Worm (Caenorhabditis elegans) whole organism, young adult: ENCODE results near the gene gdh-1.
A peak's percentile ranks its signal among the peaks of the same experiment; 100 is the strongest.

Experiments
- B0035.1 ChIP-seq: sonication (generic microtip); optimal IDR thresholded peaks from 2 replicates; lab custom pipeline; 2016; ENCODE audit warnings: missing genetic modification characterization, mild to moderate bottlenecking, missing compliant biosample characterization, missing genotype, missing genetic modification reagents
- D2030.7 ChIP-seq: fragments of 200-800 bp; sonication (Bioruptor generic); IDR thresholded peaks from 2 replicates; pipeline ENCODE4 v1.3.6; 2022; ENCODE audit warnings: missing genetic modification reagents, missing genetic modification characterization, missing compliant biosample characterization
- F22D6.2 ChIP-seq: sonication (generic microtip); optimal IDR thresholded peaks from 2 replicates; lab custom pipeline; 2016; ENCODE audit warnings: mild to moderate bottlenecking, missing genetic modification characterization, missing compliant biosample characterization
- F37B4.10 ChIP-seq: fragments of 200-800 bp; sonication (Bioruptor generic); IDR thresholded peaks from 2 replicates; pipeline ENCODE4 v1.3.6; 2022; ENCODE audit warnings: missing genetic modification characterization, missing compliant biosample characterization
- F49E8.2 ChIP-seq: sonication (generic microtip); optimal IDR thresholded peaks from 3 replicates; lab custom pipeline; 2017; ENCODE audit warnings: missing genetic modification characterization, mild to moderate bottlenecking, missing compliant biosample characterization, antibody characterized with exemption, moderate library complexity; ENCODE audit not compliant: insufficient read depth
- F52B5.7 ChIP-seq: sonication (generic microtip); optimal IDR thresholded peaks from 2 replicates; lab custom pipeline; 2016; ENCODE audit warnings: mild to moderate bottlenecking, missing genetic modification characterization, missing compliant biosample characterization
- F57A8.1 ChIP-seq: fragments of 200-800 bp; sonication (Bioruptor generic); optimal IDR thresholded peaks from 2 replicates; lab custom pipeline; 2018; ENCODE audit warnings: mild to moderate bottlenecking, missing genetic modification characterization, moderate library complexity, missing compliant biosample characterization
- F57C9.4 ChIP-seq: sonication (generic microtip); optimal IDR thresholded peaks from 2 replicates; lab custom pipeline; 2017; ENCODE audit warnings: mild to moderate bottlenecking, missing genetic modification characterization, missing compliant biosample characterization
- T07F8.4 ChIP-seq: sonication (generic microtip); optimal IDR thresholded peaks from 2 replicates; lab custom pipeline; 2016; ENCODE audit warnings: mild to moderate bottlenecking, missing genetic modification characterization, moderate library complexity, missing compliant biosample characterization
- Y53F4B.3 ChIP-seq: fragments of 200-800 bp; sonication (Bioruptor generic); IDR thresholded peaks from 2 replicates; pipeline ENCODE4 v1.3.6; 2022; ENCODE audit warnings: missing genetic modification reagents, missing genetic modification characterization, missing compliant biosample characterization
- Y95B8A.8 ChIP-seq: fragments of 200-800 bp; sonication (Bioruptor generic); IDR thresholded peaks from 2 replicates; pipeline ENCODE4 v1.3.6; 2022; ENCODE audit warnings: missing genetic modification reagents, missing genetic modification characterization, missing compliant biosample characterization
- akir-1 ChIP-seq: fragments of 200-800 bp; sonication (Bioruptor generic); optimal IDR thresholded peaks from 2 replicates; lab custom pipeline; 2018; ENCODE audit warnings: mild to moderate bottlenecking, missing genetic modification characterization, moderate library complexity, missing compliant biosample characterization
- atf-7 ChIP-seq: sonication (generic microtip); optimal IDR thresholded peaks from 2 replicates; lab custom pipeline; 2017; ENCODE audit warnings: mild to moderate bottlenecking, missing genetic modification characterization, missing compliant biosample characterization
- athp-1 ChIP-seq: sonication (generic microtip); optimal IDR thresholded peaks from 2 replicates; lab custom pipeline; 2017; ENCODE audit warnings: mild to moderate bottlenecking, missing genetic modification characterization, missing compliant biosample characterization
- attf-3 ChIP-seq: fragments of 200-800 bp; sonication (Bioruptor generic); conservative IDR thresholded peaks from 2 replicates; pipeline ENCODE4 v1.3.6; 2022; ENCODE audit warnings: missing genetic modification reagents, missing genetic modification characterization, missing compliant biosample characterization
- attf-6 ChIP-seq: fragments of 200-800 bp; sonication (Bioruptor generic); IDR thresholded peaks from 2 replicates; pipeline ENCODE4 v1.3.6; 2022; ENCODE audit warnings: missing genetic modification reagents, missing genetic modification characterization, missing compliant biosample characterization
- bed-1 ChIP-seq: fragments of 200-800 bp; sonication (Bioruptor generic); IDR thresholded peaks from 2 replicates; pipeline ENCODE4 v1.3.6; 2022; ENCODE audit warnings: missing genetic modification reagents, missing genetic modification characterization, missing compliant biosample characterization
- bed-2 ChIP-seq: fragments of 200-800 bp; sonication (Bioruptor generic); IDR thresholded peaks from 2 replicates; pipeline ENCODE4 v1.3.6; 2022; ENCODE audit warnings: missing genetic modification reagents, missing genetic modification characterization, missing compliant biosample characterization
- cebp-1 ChIP-seq, 2 experiments: fragments of 200-800 bp in 1 of 2; sonication (Bioruptor generic) in 1 of 2; sonication (generic microtip) in 1 of 2; IDR thresholded peaks in 1 of 2; optimal IDR thresholded peaks in 1 of 2; 2 replicates each; pipeline versions ENCODE4 v1.3.6 to Lab custom; 2017 to 2022; ENCODE audit warnings: missing compliant biosample characterization in 2 of 2, missing genetic modification characterization in 2 of 2, mild to moderate bottlenecking in 1 of 2, missing genetic modification reagents in 1 of 2, moderate library complexity in 1 of 2
- ceh-58 ChIP-seq: fragments of 200-800 bp; sonication (Bioruptor generic); IDR thresholded peaks from 2 replicates; pipeline ENCODE4 v1.3.6; 2022; ENCODE audit warnings: missing genetic modification characterization, missing compliant biosample characterization
- ceh-79 ChIP-seq: sonication (generic microtip); optimal IDR thresholded peaks from 2 replicates; lab custom pipeline; 2017; ENCODE audit warnings: mild to moderate bottlenecking, missing genetic modification characterization, missing compliant biosample characterization
- chd-7 ChIP-seq: sonication (generic microtip); optimal IDR thresholded peaks from 2 replicates; lab custom pipeline; 2016; ENCODE audit warnings: mild to moderate bottlenecking, missing genetic modification characterization, moderate library complexity, missing compliant biosample characterization
- efl-1 ChIP-seq: fragments of 150-350 bp; optimal IDR thresholded peaks from 2 replicates; lab custom pipeline; 2014; ENCODE audit warnings: missing biosample characterization, missing genetic modification reagents, missing genetic modification characterization
- ets-4 ChIP-seq: fragments of 200-800 bp; sonication (Bioruptor generic); optimal IDR thresholded peaks from 2 replicates; lab custom pipeline; 2018; ENCODE audit warnings: mild to moderate bottlenecking, missing genetic modification characterization, missing compliant biosample characterization
- him-1 ChIP-seq: sonication (generic microtip); optimal IDR thresholded peaks from 2 replicates; lab custom pipeline; 2016; ENCODE audit warnings: missing genotype, missing genetic modification reagents, missing genetic modification characterization, missing compliant biosample characterization
- hmg-20 ChIP-seq: fragments of 200-800 bp; sonication (Bioruptor generic); IDR thresholded peaks from 2 replicates; pipeline ENCODE4 v1.3.6; 2022; ENCODE audit warnings: missing genetic modification reagents, missing genetic modification characterization, missing compliant biosample characterization
- lag-1 ChIP-seq: fragments of 200-800 bp; sonication (Bioruptor generic); IDR thresholded peaks from 2 replicates; pipeline ENCODE4 v1.3.6; 2022; ENCODE audit warnings: missing genetic modification reagents, missing genetic modification characterization, missing compliant biosample characterization
- madf-8 ChIP-seq: fragments of 200-800 bp; sonication (Bioruptor generic); conservative IDR thresholded peaks from 2 replicates; pipeline ENCODE4 v1.3.6; 2022; ENCODE audit warnings: missing genetic modification reagents, missing genetic modification characterization, missing compliant biosample characterization
- mcd-1 ChIP-seq: fragments of 200-800 bp; sonication (Bioruptor generic); IDR thresholded peaks from 2 replicates; pipeline ENCODE4 v1.3.6; 2022; ENCODE audit warnings: missing genetic modification reagents, missing genetic modification characterization, missing compliant biosample characterization
- mel-28 ChIP-seq: sonication (generic microtip); optimal IDR thresholded peaks from 2 replicates; lab custom pipeline; 2016; ENCODE audit warnings: borderline replicate concordance, mild to moderate bottlenecking, missing genetic modification characterization, missing compliant biosample characterization
- mxl-1 ChIP-seq: sonication (generic microtip); optimal IDR thresholded peaks from 2 replicates; lab custom pipeline; 2016; ENCODE audit warnings: missing genetic modification characterization, missing compliant biosample characterization
- nfyb-1 ChIP-seq: fragments of 200-800 bp; sonication (Bioruptor generic); IDR thresholded peaks from 2 replicates; pipeline ENCODE4 v1.3.6; 2022; ENCODE audit warnings: missing genetic modification reagents, missing genetic modification characterization, missing compliant biosample characterization
- nhr-179 ChIP-seq: sonication (generic microtip); optimal IDR thresholded peaks from 2 replicates; lab custom pipeline; 2016; ENCODE audit warnings: mild to moderate bottlenecking, missing genetic modification characterization, missing compliant biosample characterization
- pbrm-1 ChIP-seq: fragments of 200-800 bp; sonication (Bioruptor generic); IDR thresholded peaks from 2 replicates; pipeline ENCODE4 v1.3.6; 2022; ENCODE audit warnings: missing genetic modification reagents, missing genetic modification characterization, missing compliant biosample characterization
- rcor-1 ChIP-seq: fragments of 200-800 bp; sonication (Bioruptor generic); IDR thresholded peaks from 2 replicates; pipeline ENCODE4 v1.3.6; 2022; ENCODE audit warnings: missing genetic modification reagents, missing genetic modification characterization, missing compliant biosample characterization
- rpc-1 ChIP-seq, 2 experiments: fragments of 150-350 bp in 1 of 2; sonication (generic microtip) in 1 of 2; optimal IDR thresholded peaks; 2 replicates each; lab custom pipeline; 2014 to 2018; ENCODE audit warnings: missing biosample characterization in 1 of 2, missing genetic modification characterization in 1 of 2, missing genetic modification reagents in 1 of 2, missing genotype in 1 of 2
- snpc-4 ChIP-seq, 5 experiments: fragments of 150-350 bp in 1 of 5; sonication (generic microtip) in 4 of 5; optimal IDR thresholded peaks; 2 replicates each; lab custom pipeline; 2014 to 2018; ENCODE audit warnings: missing genetic modification characterization in 5 of 5, missing biosample characterization in 3 of 5, antibody characterized with exemption in 2 of 5, mild to moderate bottlenecking in 2 of 5, missing compliant biosample characterization in 2 of 5, missing genotype in 2 of 5, moderate library complexity in 2 of 5, missing genetic modification reagents in 1 of 5
- sptf-2 ChIP-seq: fragments of 200-800 bp; sonication (Bioruptor generic); optimal IDR thresholded peaks from 2 replicates; lab custom pipeline; 2018; ENCODE audit warnings: mild to moderate bottlenecking, missing genetic modification characterization, missing compliant biosample characterization
- tlf-1 ChIP-seq: fragments of 200-800 bp; sonication (Bioruptor generic); optimal IDR thresholded peaks from 2 replicates; lab custom pipeline; 2018; ENCODE audit warnings: mild to moderate bottlenecking, missing genetic modification characterization, missing compliant biosample characterization
- ztf-25 ChIP-seq: fragments of 200-800 bp; sonication (Bioruptor generic); IDR thresholded peaks from 2 replicates; pipeline ENCODE4 v1.3.6; 2022; ENCODE audit warnings: missing genetic modification reagents, missing genetic modification characterization, missing compliant biosample characterization
- ztf-6 ChIP-seq: fragments of 200-800 bp; sonication (Bioruptor generic); IDR thresholded peaks from 2 replicates; pipeline ENCODE4 v1.3.6; 2022; ENCODE audit warnings: missing genetic modification reagents, missing genetic modification characterization, missing compliant biosample characterization

Gene gdh-1

ce11 chrIV:11923074-11923473 is 30.0 kb upstream of the gdh-1 start, which contains the start of gene srlf-31:
Gene srlf-31 (minus strand): TSS chrIV:11923174.
- no peak for TF ChIP-seq efl-1 (GFP tag; lab: Kevin White, UChicago)
- no peak for TF ChIP-seq atf-7 (tag; lab: Kevin White, UChicago)
- no peak for TF ChIP-seq lag-1
- TF ChIP-seq rcor-1 (GFP tag; lab: Robert Waterston, UW): no peak
- TF ChIP-seq mxl-1 (tag; lab: Kevin White, UChicago): no peak
- no peak for TF ChIP-seq cebp-1 (GFP tag; IDR thresholded peaks at IDR 0.05; lab: Robert Waterston, UW)
- TF ChIP-seq cebp-1 (tag; optimal IDR thresholded peaks at IDR 0.05; lab: Kevin White, UChicago): no peak
- no peak for TF ChIP-seq nfyb-1 (GFP tag; lab: Robert Waterston, UW)
- no peak for TF ChIP-seq snpc-4 (GFP tag; optimal IDR thresholded peaks at IDR 0.05; lab: Kevin White, UChicago)
- TF ChIP-seq snpc-4 (tag; optimal IDR thresholded peaks at IDR 0.05; lab: Kevin White, UChicago): no peak
- TF ChIP-seq ztf-6 (GFP tag; lab: Robert Waterston, UW): no peak
- TF ChIP-seq F57A8.1 (GFP tag; lab: Kevin White, UChicago): no peak
- TF ChIP-seq athp-1 (tag; lab: Kevin White, UChicago): no peak
- no peak for TF ChIP-seq bed-1 (GFP tag; lab: Robert Waterston, UW)
- TF ChIP-seq him-1: no peak
- TF ChIP-seq attf-3 (GFP tag; lab: Robert Waterston, UW): no peak
- TF ChIP-seq akir-1: no peak

- TF ChIP-seq Y95B8A.8 (GFP tag; lab: Robert Waterston, UW): no peak
- TF ChIP-seq pbrm-1: no peak
- TF ChIP-seq cebp-1 (GFP tag; IDR thresholded peaks at IDR 0.05; lab: Robert Waterston, UW): no peak
- TF ChIP-seq cebp-1 (tag; optimal IDR thresholded peaks at IDR 0.05; lab: Kevin White, UChicago): no peak
- TF ChIP-seq bed-2 (GFP tag; lab: Robert Waterston, UW): no peak
- no peak for TF ChIP-seq F22D6.2 (tag; lab: Kevin White, UChicago)
- TF ChIP-seq tlf-1: no peak
- no peak for TF ChIP-seq D2030.7 (GFP tag; lab: Robert Waterston, UW)
Observed at ce11 chrIV:11924092-11924491, 29.0 kb upstream of the gdh-1 start.

DNA sequence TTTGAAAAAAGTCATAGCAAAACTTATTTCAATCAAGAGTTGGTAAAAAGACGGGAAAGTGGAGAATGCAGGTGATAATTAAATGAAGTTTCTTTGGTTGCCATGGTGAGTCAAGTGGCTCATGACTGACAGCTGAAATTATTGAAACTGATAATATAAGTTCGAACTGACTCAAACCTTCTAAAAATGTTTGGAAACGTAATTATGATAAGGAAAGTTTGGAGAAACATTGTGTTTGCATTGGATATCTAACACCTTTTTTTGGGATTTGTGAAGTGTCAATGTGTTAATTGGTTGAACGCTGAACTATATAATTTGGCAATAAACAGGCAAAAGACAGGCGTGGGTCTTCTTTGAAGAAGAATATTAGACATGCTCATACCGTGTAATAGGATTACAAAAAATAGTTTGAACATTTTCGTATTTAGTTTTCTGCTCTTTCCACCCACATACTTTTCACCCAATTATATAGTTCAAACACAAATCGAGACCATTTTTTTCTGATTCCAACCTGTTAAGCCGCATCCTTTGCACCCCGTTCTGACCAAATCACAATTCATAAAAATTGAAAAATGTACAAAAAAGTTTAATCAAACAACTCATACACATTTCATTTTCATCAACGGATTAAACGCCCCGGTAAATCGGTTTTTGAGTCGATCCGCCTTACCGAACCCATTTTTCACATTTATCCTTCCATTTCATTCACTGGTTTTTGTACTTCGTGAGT is 27.5 kb upstream of the gdh-1 start, which contains the start of the genes srlf-33 and srlf-32:
TSS of gene srlf-33 (minus strand) at position 101 of the 730 bp plus-strand sequence.
TSS of gene srlf-32 (plus strand) at position 680 of the 730 bp plus-strand sequence.
- TF ChIP-seq attf-6 (GFP tag; lab: Robert Waterston, UW) (no peak), Y53F4B.3 (no peak), nfyb-1 (GFP tag; lab: Robert Waterston, UW) (no peak), sptf-2 (GFP tag; lab: Kevin White, UChicago) (no peak), ceh-58 (GFP tag; lab: Robert Waterston, UW) (no peak), efl-1 (GFP tag; lab: Kevin White, UChicago) (no peak), hmg-20 (GFP tag; lab: Robert Waterston, UW) (no peak), F57C9.4 (tag; lab: Kevin White, UChicago) (no peak), F52B5.7 (tag; lab: Kevin White, UChicago) (no peak), T07F8.4 (no peak)

- TF ChIP-seq rpc-1 (optimal IDR thresholded peaks at IDR 0.05; lab: Kevin White, UChicago): peak; percentile 64
- TF ChIP-seq rpc-1 (tag; optimal IDR thresholded peaks at IDR 0.05; lab: Kevin White, UChicago): peak; percentile 78
- TF ChIP-seq B0035.1: no peak
- TF ChIP-seq madf-8 (GFP tag; lab: Robert Waterston, UW): no peak
- TF ChIP-seq mel-28 (tag; lab: Kevin White, UChicago): no peak
- no peak for TF ChIP-seq cebp-1 (GFP tag; IDR thresholded peaks at IDR 0.05; lab: Robert Waterston, UW)
- no peak for TF ChIP-seq cebp-1 (tag; optimal IDR thresholded peaks at IDR 0.05; lab: Kevin White, UChicago)
- no peak for TF ChIP-seq ets-4 (GFP tag; lab: Kevin White, UChicago)
- TF ChIP-seq F37B4.10 (GFP tag; lab: Robert Waterston, UW): no peak
- TF ChIP-seq ceh-79: no peak
- no peak for TF ChIP-seq chd-7 (tag; lab: Kevin White, UChicago)
- no peak for TF ChIP-seq atf-7 (tag; lab: Kevin White, UChicago)
- no peak; the same call in 1 of the 2 replicates for TF ChIP-seq mcd-1 (GFP tag; lab: Robert Waterston, UW)
- TF ChIP-seq F49E8.2 (tag; lab: Kevin White, UChicago): peak; percentile 1
- TF ChIP-seq akir-1: no peak
- no peak for TF ChIP-seq nhr-179 (tag; lab: Kevin White, UChicago)
- no peak for TF ChIP-seq hmg-20 (GFP tag; lab: Robert Waterston, UW)
- 0 out of 2 replicates have a peak, but pooled peaks have one; percentile 34 for TF ChIP-seq ztf-25 (GFP tag; lab: Robert Waterston, UW)
Observed at ce11 chrIV:11928388-11928787, 24.7 kb upstream of the gdh-1 start.
